Worm (Caenorhabditis elegans): ENCODE data around the gene frpr-15.

ce11 chrV:12667397-12667796 is 12.5 kb upstream of the frpr-15 start:
- TF ChIP-seq lin-1 (GFP tag; IDR thresholded peaks at IDR 0.05) (no peak), fos-1 (tag; optimal IDR thresholded peaks at IDR 0.05) (no peak)
